Worm (Caenorhabditis elegans): Measurements from ENCODE around the gene tag-343.

Gene tag-343

ce11 chrX:16658309-16658708, 16.2 kb downstream of the tag-343 start:
- no peak for TF ChIP-seq T23F11.4 (GFP tag; optimal IDR thresholded peaks at IDR 0.05)
- TF ChIP-seq odd-2 (tag; optimal IDR thresholded peaks at IDR 0.05): no peak
- TF ChIP-seq ceh-48 (tag; optimal IDR thresholded peaks at IDR 0.05): no peak
- no peak for TF ChIP-seq ceh-9 (tag; optimal IDR thresholded peaks at IDR 0.05)
- no peak for TF ChIP-seq ceh-2 (tag; optimal IDR thresholded peaks at IDR 0.05)
- no peak for TF ChIP-seq ceh-18 (tag; optimal IDR thresholded peaks at IDR 0.05)
- no peak for TF ChIP-seq ceh-6 (GFP tag; optimal IDR thresholded peaks at IDR 0.05)
- no peak for TF ChIP-seq dve-1 (tag; optimal IDR thresholded peaks at IDR 0.05)
- no peak for TF ChIP-seq pat-9 (tag; optimal IDR thresholded peaks at IDR 0.05)
- no peak for TF ChIP-seq unc-86 (tag; optimal IDR thresholded peaks at IDR 0.05)
- TF ChIP-seq zip-5 (tag; optimal IDR thresholded peaks at IDR 0.05): no peak
- TF ChIP-seq pag-3 (tag; optimal IDR thresholded peaks at IDR 0.05; ENCODE audit: borderline replicate concordance): no peak
- no peak for TF ChIP-seq pha-4 (tag; optimal IDR thresholded peaks at IDR 0.05)
- TF ChIP-seq eyg-1 (tag; optimal IDR thresholded peaks at IDR 0.05): no peak

ce11 chrX:16655283-16655682, 19.2 kb downstream of the tag-343 start:
- TF ChIP-seq syd-9 (tag; optimal IDR thresholded peaks at IDR 0.05) (no peak), nfya-1 (tag; optimal IDR thresholded peaks at IDR 0.05) (peak; percentile 6), ceh-18 (tag; optimal IDR thresholded peaks at IDR 0.05) (peak; percentile 48), hlh-8 (tag; optimal IDR thresholded peaks at IDR 0.05) (no peak), rnt-1 (tag; optimal IDR thresholded peaks at IDR 0.05) (peak; percentile 52), pax-1 (tag; optimal IDR thresholded peaks at IDR 0.05) (no peak), ceh-34 (tag; optimal IDR thresholded peaks at IDR 0.05) (peak; percentile 24), lim-6 (tag; optimal IDR thresholded peaks at IDR 0.05) (no peak), ceh-9 (tag; optimal IDR thresholded peaks at IDR 0.05) (no peak), fkh-10 (GFP tag; optimal IDR thresholded peaks at IDR 0.05) (no peak), unc-55 (GFP tag; optimal IDR thresholded peaks at IDR 0.05) (peak; percentile 62), zip-5 (tag; optimal IDR thresholded peaks at IDR 0.05) (no peak), ztf-16 (tag; optimal IDR thresholded peaks at IDR 0.05) (no peak)

ce11 chrX:16650600-16650999, 23.9 kb downstream of the tag-343 start:
- TF ChIP-seq fax-1 (tag; optimal IDR thresholded peaks at IDR 0.05): no peak
- TF ChIP-seq ceh-45 (GFP tag; IDR thresholded peaks at IDR 0.05): no peak
- no peak for TF ChIP-seq tbx-7 (tag; optimal IDR thresholded peaks at IDR 0.05)

- no peak for TF ChIP-seq tbx-7 (tag; optimal IDR thresholded peaks at IDR 0.05)
- TF ChIP-seq unc-42 (tag; optimal IDR thresholded peaks at IDR 0.05): peak; percentile 70
Observed at ce11 chrX:16648773-16649172, 25.8 kb downstream of the tag-343 start.

- no peak for TF ChIP-seq Y22D7AL.16 (tag; optimal IDR thresholded peaks at IDR 0.05)
- TF ChIP-seq pax-1 (tag; optimal IDR thresholded peaks at IDR 0.05): no peak
- no peak for TF ChIP-seq pros-1 (tag; optimal IDR thresholded peaks at IDR 0.05)
- TF ChIP-seq tbx-2 (tag; optimal IDR thresholded peaks at IDR 0.05): no peak
- no peak for TF ChIP-seq hlh-6 (tag; optimal IDR thresholded peaks at IDR 0.05)
- no peak for TF ChIP-seq ets-4 (tag; optimal IDR thresholded peaks at IDR 0.05)
- TF ChIP-seq madf-2 (tag; optimal IDR thresholded peaks at IDR 0.05): no peak
- TF ChIP-seq ztf-16 (tag; optimal IDR thresholded peaks at IDR 0.05): no peak
- TF ChIP-seq K09A11.1 (tag; optimal IDR thresholded peaks at IDR 0.05; ENCODE audit: insufficient read depth): no peak
Observed at ce11 chrX:16647222-16647621, 27.3 kb downstream of the tag-343 start.
